Fruit fly (Drosophila melanogaster) whole organism, wandering third instar larva: ENCODE results near the gene Obp83ef.

Source experiments
- Abd-B ChIP-seq: fragments of >200 bp; optimal IDR thresholded peaks from 2 replicates; lab custom pipeline; 2017; ENCODE audit warnings: missing biosample characterization, missing genetic modification characterization
- HLH106 ChIP-seq: fragments of 200-800 bp; optimal IDR thresholded peaks from 3 replicates; lab custom pipeline; 2019; ENCODE audit warnings: missing biosample characterization, mild to moderate bottlenecking, missing genetic modification characterization, moderate library complexity
- Hr83 ChIP-seq: fragments of 200-300 bp; sonication (Bioruptor generic); optimal IDR thresholded peaks from 2 replicates; lab custom pipeline; 2016; ENCODE audit warnings: missing biosample characterization, mild to moderate bottlenecking, missing genetic modification characterization, moderate library complexity; ENCODE audit not compliant: poor library complexity, severe bottlenecking
- Sp1 ChIP-seq: fragments of 200-800 bp; sonication (Bioruptor generic); optimal IDR thresholded peaks from 3 replicates; lab custom pipeline; 2019; ENCODE audit warnings: missing biosample characterization, mild to moderate bottlenecking, missing genetic modification characterization, moderate library complexity
- ey ChIP-seq: fragments of 200-800 bp; sonication (Bioruptor generic); optimal IDR thresholded peaks from 2 replicates; lab custom pipeline; 2016; ENCODE audit warnings: missing biosample characterization, missing genetic modification characterization
- fru ChIP-seq: fragments of 200-800 bp; sonication (Bioruptor generic); optimal IDR thresholded peaks from 3 replicates; lab custom pipeline; 2016; ENCODE audit warnings: missing biosample characterization, mild to moderate bottlenecking, missing genetic modification characterization
- h ChIP-seq: fragments of 200-800 bp; sonication (Bioruptor generic); optimal IDR thresholded peaks from 3 replicates; lab custom pipeline; 2016; ENCODE audit warnings: missing biosample characterization, mild to moderate bottlenecking, missing genetic modification characterization
- sage ChIP-seq: fragments of 200-800 bp; sonication (Bioruptor generic); optimal IDR thresholded peaks from 2 replicates; lab custom pipeline; 2016; ENCODE audit warnings: missing biosample characterization, mild to moderate bottlenecking, missing genetic modification characterization
- tai ChIP-seq: sonication (Bioruptor generic); optimal IDR thresholded peaks from 2 replicates; lab custom pipeline; 2016; ENCODE audit warnings: missing biosample characterization, missing genetic modification characterization
- usp ChIP-seq: fragments of >200 bp; optimal IDR thresholded peaks from 2 replicates; lab custom pipeline; 2017; ENCODE audit warnings: missing biosample characterization, missing genetic modification characterization

DNA sequence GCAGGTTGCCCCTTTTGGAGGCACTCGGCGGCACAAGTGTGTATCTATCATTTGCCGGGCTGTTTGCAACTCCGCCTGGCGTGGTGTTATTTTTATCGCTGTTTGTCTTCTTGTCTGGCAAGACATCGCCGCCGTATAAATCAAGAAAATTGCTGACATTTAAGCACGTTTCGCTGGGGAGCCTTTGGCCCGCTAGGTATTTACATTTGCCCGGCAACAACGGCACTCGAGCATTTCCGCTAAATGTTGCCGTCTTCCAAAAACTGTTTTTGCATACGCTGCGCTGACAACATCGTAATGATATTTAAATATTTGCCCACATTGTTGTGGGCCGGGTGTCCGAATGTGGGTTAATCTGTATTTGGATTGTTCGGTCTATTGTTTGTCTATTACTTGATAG is 12.5 kb downstream of the Obp83ef start:
- TF ChIP-seq Sp1 (GFP tag; lab: Kevin White, UChicago): no peak
- no peak for TF ChIP-seq fru (GFP tag; lab: Kevin White, UChicago)
- TF ChIP-seq usp (GFP tag; lab: Kevin White, UChicago): no peak
- TF ChIP-seq h: no peak
- TF ChIP-seq tai: no peak
- no peak for TF ChIP-seq ey (GFP tag; lab: Kevin White, UChicago)
- TF ChIP-seq sage (GFP tag; lab: Kevin White, UChicago): no peak
- no peak for TF ChIP-seq Abd-B (GFP tag; lab: Kevin White, UChicago)
- no peak for TF ChIP-seq Hr83 (GFP tag; lab: Kevin White, UChicago)
- TF ChIP-seq HLH106 (tag; lab: Kevin White, UChicago): no peak
